Worm (Caenorhabditis elegans): ENCODE measurements around the gene ZK809.9.

DNA sequence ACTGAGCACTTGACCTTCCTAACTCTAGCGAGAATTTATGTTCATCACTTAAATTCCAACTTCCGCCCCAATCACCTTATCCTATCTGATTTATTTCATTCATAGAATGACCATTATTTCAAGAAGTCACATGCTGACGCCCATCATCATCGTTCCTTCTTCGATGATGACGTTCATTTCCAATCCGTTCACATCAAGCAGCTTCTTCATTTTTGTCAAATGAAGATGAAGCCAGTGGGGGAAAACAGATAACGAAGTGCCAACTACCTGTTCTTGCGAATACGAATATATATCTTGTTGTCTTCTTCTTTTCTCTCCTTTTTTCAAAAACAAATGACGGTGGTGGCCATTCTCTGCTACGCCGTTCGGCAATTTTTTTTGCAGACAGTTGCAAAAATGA is 36.8 kb downstream of the ZK809.9 start:
- no peak for TF ChIP-seq dao-5 (tag; optimal IDR thresholded peaks at IDR 0.05)
- TF ChIP-seq him-1 (tag; optimal IDR thresholded peaks at IDR 0.05) = no peak
- no peak for TF ChIP-seq W03F9.2 (tag; optimal IDR thresholded peaks at IDR 0.05)
